Worm (Caenorhabditis elegans): ENCODE measurements around the gene rhi-1.

DNA sequence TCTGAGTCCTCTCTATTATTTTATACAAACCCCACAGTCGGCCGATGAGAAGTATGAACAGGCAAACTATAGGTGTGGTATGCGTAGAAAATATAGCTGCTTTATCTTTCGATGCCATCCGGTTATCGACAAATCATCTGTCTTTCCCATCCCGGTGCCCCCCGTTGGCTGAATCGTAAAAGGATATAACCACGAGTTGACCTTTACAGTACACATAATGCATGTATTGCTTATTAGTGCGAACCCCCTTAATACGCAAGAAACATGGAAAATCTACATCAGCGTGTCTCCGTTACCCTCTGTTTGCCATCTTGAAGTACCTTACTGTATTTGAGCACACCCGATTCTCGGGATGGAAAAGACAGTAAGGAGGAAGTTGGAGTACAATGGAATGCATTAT is 40.6 kb downstream of the rhi-1 start:
- no peak for TF ChIP-seq ZK546.5 (tag; optimal IDR thresholded peaks at IDR 0.05)
- no peak for TF ChIP-seq ceh-82 (tag; optimal IDR thresholded peaks at IDR 0.05)
- TF ChIP-seq unc-39 (tag; optimal IDR thresholded peaks at IDR 0.05) = no peak
- no peak for TF ChIP-seq nhr-28 (tag; optimal IDR thresholded peaks at IDR 0.05)
- TF ChIP-seq lin-15B (tag; optimal IDR thresholded peaks at IDR 0.05) = no peak
- TF ChIP-seq ama-1 (optimal IDR thresholded peaks at IDR 0.05) = no peak
- no peak for TF ChIP-seq zag-1 (tag; optimal IDR thresholded peaks at IDR 0.05)
- no peak for TF ChIP-seq nhr-25 (tag; optimal IDR thresholded peaks at IDR 0.05)
- TF ChIP-seq unc-62 (GFP tag; optimal IDR thresholded peaks at IDR 0.05) = no peak
- TF ChIP-seq elt-3 (tag; optimal IDR thresholded peaks at IDR 0.05) = no peak
- no peak for TF ChIP-seq ztf-4 (tag; optimal IDR thresholded peaks at IDR 0.05)
- no peak for TF ChIP-seq jun-1 (tag; optimal IDR thresholded peaks at IDR 0.05)
- no peak for TF ChIP-seq elt-1 (tag; optimal IDR thresholded peaks at IDR 0.05)
- no peak for TF ChIP-seq lsy-12 (tag; optimal IDR thresholded peaks at IDR 0.05)
